Worm (Caenorhabditis elegans) whole organism, L4 larva: Measurements from ENCODE around the gene K03H6.5.
A peak's percentile ranks its signal among the peaks of the same experiment; 100 is the strongest.

ENCODE experiments used
- D1046.2 ChIP-seq: fragments of 200-800 bp; sonication (Bioruptor generic); IDR thresholded peaks from 2 replicates; pipeline ENCODE4 v1.3.6; 2022; ENCODE audit warnings: missing genetic modification characterization, missing compliant biosample characterization
- F10B5.3 ChIP-seq: sonication (generic microtip); optimal IDR thresholded peaks from 2 replicates; lab custom pipeline; 2016; ENCODE audit warnings: mild to moderate bottlenecking, missing genetic modification characterization, missing compliant biosample characterization
- F44E2.7 ChIP-seq: fragments of 200-800 bp; sonication (Bioruptor generic); IDR thresholded peaks from 2 replicates; pipeline ENCODE4 v2.1.2; 2022; ENCODE audit warnings: missing genetic modification characterization, missing compliant biosample characterization
- arid-1 ChIP-seq: fragments of 200-800 bp; sonication (Bioruptor generic); conservative IDR thresholded peaks from 2 replicates; pipeline ENCODE4 v1.3.6; 2022; ENCODE audit warnings: missing genetic modification reagents, missing genetic modification characterization, missing compliant biosample characterization
- attf-4 ChIP-seq: sonication (generic microtip); optimal IDR thresholded peaks from 3 replicates; lab custom pipeline; 2017; ENCODE audit warnings: missing biosample characterization, missing genetic modification characterization
- ceh-28 ChIP-seq: fragments of 150-350 bp; optimal IDR thresholded peaks from 2 replicates; lab custom pipeline; 2014; ENCODE audit warnings: missing biosample characterization, missing genetic modification reagents, missing genetic modification characterization
- cey-2 ChIP-seq: sonication (generic microtip); optimal IDR thresholded peaks from 3 replicates; lab custom pipeline; 2017; ENCODE audit warnings: missing genetic modification characterization, mild to moderate bottlenecking, missing compliant biosample characterization, antibody characterized with exemption, borderline replicate concordance; ENCODE audit not compliant: insufficient read depth
- daf-16 ChIP-seq, 3 experiments: sonication (generic microtip); optimal IDR thresholded peaks; 2 replicates each; lab custom pipeline; 2016 to 2017; ENCODE audit warnings: missing genetic modification characterization in 3 of 3, missing genetic modification reagents in 3 of 3, mild to moderate bottlenecking in 2 of 3, missing compliant biosample characterization in 2 of 3, missing biosample characterization in 1 of 3, moderate library complexity in 1 of 3
- daf-19 ChIP-seq: fragments of 200-800 bp; sonication (Bioruptor generic); conservative IDR thresholded peaks from 2 replicates; pipeline ENCODE4 v1.3.6; 2022; ENCODE audit warnings: missing genetic modification characterization, missing compliant biosample characterization
- daf-8 ChIP-seq: fragments of 200-800 bp; sonication (Bioruptor generic); IDR thresholded peaks from 2 replicates; pipeline ENCODE4 v1.3.6; 2022; ENCODE audit warnings: missing genetic modification characterization, missing compliant biosample characterization
- dmd-6 ChIP-seq: fragments of 200-800 bp; sonication (Bioruptor generic); IDR thresholded peaks from 2 replicates; pipeline ENCODE4 v1.3.6; 2022; ENCODE audit warnings: missing genetic modification reagents, missing genetic modification characterization, missing compliant biosample characterization
- dmd-9 ChIP-seq: fragments of 200-800 bp; sonication (Bioruptor generic); IDR thresholded peaks from 2 replicates; pipeline ENCODE4 v1.3.6; 2022; ENCODE audit warnings: missing genetic modification reagents, missing genetic modification characterization, missing compliant biosample characterization
- duxl-1 ChIP-seq: sonication (generic microtip); optimal IDR thresholded peaks from 2 replicates; lab custom pipeline; 2016; ENCODE audit warnings: mild to moderate bottlenecking, missing genetic modification characterization, moderate library complexity, missing compliant biosample characterization; ENCODE audit not compliant: poor library complexity
- dve-1 ChIP-seq: sonication (generic microtip); optimal IDR thresholded peaks from 2 replicates; lab custom pipeline; 2017; ENCODE audit warnings: antibody characterized with exemption, mild to moderate bottlenecking, missing genetic modification characterization, missing compliant biosample characterization; ENCODE audit not compliant: insufficient read depth
- egl-27 ChIP-seq: sonication (generic microtip); optimal IDR thresholded peaks from 3 replicates; lab custom pipeline; 2017; ENCODE audit warnings: missing biosample characterization, missing genetic modification reagents, missing genetic modification characterization
- hlh-11 ChIP-seq: fragments of 200-800 bp; sonication (Bioruptor generic); optimal IDR thresholded peaks from 2 replicates; lab custom pipeline; 2018; ENCODE audit warnings: mild to moderate bottlenecking, missing genetic modification characterization, missing compliant biosample characterization
- lin-15B ChIP-seq: fragments of 150-350 bp; sonication (generic microtip); optimal IDR thresholded peaks from 3 replicates; lab custom pipeline; 2014; ENCODE audit warnings: missing biosample characterization, missing genetic modification characterization
- lin-38 ChIP-seq: fragments of 200-800 bp; sonication (Bioruptor generic); IDR thresholded peaks from 2 replicates; pipeline ENCODE4 v1.3.6; 2022; ENCODE audit warnings: missing genetic modification reagents, missing genetic modification characterization, missing compliant biosample characterization
- lsy-2 ChIP-seq, 2 experiments: fragments of 150-350 bp in 1 of 2; sonication (generic microtip) in 1 of 2; optimal IDR thresholded peaks; 2 replicates each; lab custom pipeline; 2014 to 2017; ENCODE audit warnings: missing biosample characterization in 2 of 2, missing genetic modification characterization in 2 of 2
- mdl-1 ChIP-seq, 2 experiments: fragments of 150-350 bp in 1 of 2; sonication (generic microtip) in 1 of 2; optimal IDR thresholded peaks; 2 replicates each; lab custom pipeline; 2014 to 2017; ENCODE audit warnings: missing biosample characterization in 2 of 2, missing genetic modification characterization in 2 of 2
- mep-1 ChIP-seq: fragments of 150-350 bp; sonication (generic microtip); optimal IDR thresholded peaks from 3 replicates; lab custom pipeline; 2014; ENCODE audit warnings: missing biosample characterization, missing genetic modification characterization
- mes-2 ChIP-seq: sonication (generic microtip); optimal IDR thresholded peaks from 2 replicates; lab custom pipeline; 2016; ENCODE audit warnings: missing genotype, mild to moderate bottlenecking, missing genetic modification characterization, missing compliant biosample characterization; ENCODE audit not compliant: poor library complexity, severe bottlenecking
- mxl-3 ChIP-seq: fragments of 200-800 bp; sonication (Bioruptor generic); optimal IDR thresholded peaks from 2 replicates; lab custom pipeline; 2018; ENCODE audit warnings: mild to moderate bottlenecking, missing genetic modification characterization, missing compliant biosample characterization
- nhr-10 ChIP-seq: fragments of 150-350 bp; optimal IDR thresholded peaks from 2 replicates; lab custom pipeline; 2014; ENCODE audit warnings: missing biosample characterization, missing genetic modification characterization
- nhr-102 ChIP-seq: sonication (generic microtip); optimal IDR thresholded peaks from 2 replicates; lab custom pipeline; 2016; ENCODE audit warnings: mild to moderate bottlenecking, missing genetic modification characterization, moderate library complexity, missing compliant biosample characterization
- nhr-11 ChIP-seq: fragments of 150-350 bp; optimal IDR thresholded peaks from 2 replicates; lab custom pipeline; 2014; ENCODE audit warnings: missing biosample characterization, missing genetic modification characterization
- nhr-111 ChIP-seq: fragments of 200-800 bp; sonication (Bioruptor generic); optimal IDR thresholded peaks from 2 replicates; lab custom pipeline; 2018; ENCODE audit warnings: mild to moderate bottlenecking, missing genetic modification characterization, missing compliant biosample characterization
- nhr-25 ChIP-seq: sonication (generic microtip); optimal IDR thresholded peaks from 2 replicates; lab custom pipeline; 2017; ENCODE audit warnings: missing genetic modification characterization, mild to moderate bottlenecking, missing compliant biosample characterization, antibody characterized with exemption, moderate library complexity, borderline replicate concordance; ENCODE audit not compliant: insufficient read depth
- nhr-42 ChIP-seq: fragments of 200-800 bp; sonication (Bioruptor generic); IDR thresholded peaks from 2 replicates; pipeline ENCODE4 v1.3.6; 2022; ENCODE audit warnings: missing genetic modification characterization, missing compliant biosample characterization
- nhr-6 ChIP-seq: fragments of 150-350 bp; optimal IDR thresholded peaks from 2 replicates; lab custom pipeline; 2014; ENCODE audit warnings: missing biosample characterization, missing genetic modification characterization
- nhr-76 ChIP-seq: fragments of 150-350 bp; optimal IDR thresholded peaks from 2 replicates; lab custom pipeline; 2014; ENCODE audit warnings: missing biosample characterization, missing genetic modification characterization
- nhr-77 ChIP-seq: fragments of 150-350 bp; optimal IDR thresholded peaks from 2 replicates; lab custom pipeline; 2014; ENCODE audit warnings: missing biosample characterization, missing genetic modification characterization
- php-3 ChIP-seq: fragments of 200-800 bp; sonication (Bioruptor generic); IDR thresholded peaks from 2 replicates; pipeline ENCODE4 v1.3.6; 2022; ENCODE audit warnings: missing genetic modification reagents, missing genetic modification characterization, missing compliant biosample characterization
- pqm-1 ChIP-seq: sonication (generic microtip); optimal IDR thresholded peaks from 2 replicates; lab custom pipeline; 2017; ENCODE audit warnings: missing biosample characterization, missing genetic modification characterization
- saeg-2 ChIP-seq: fragments of 200-800 bp; sonication (Bioruptor generic); IDR thresholded peaks from 2 replicates; pipeline ENCODE4 v1.3.6; 2022; ENCODE audit warnings: missing genetic modification reagents, missing genetic modification characterization, missing compliant biosample characterization
- set-16 ChIP-seq: fragments of 200-800 bp; sonication (Bioruptor generic); IDR thresholded peaks from 2 replicates; pipeline ENCODE4 v1.3.6; 2022; ENCODE audit warnings: missing genetic modification reagents, missing genetic modification characterization, missing compliant biosample characterization
- skn-1 ChIP-seq: fragments of 150-350 bp; optimal IDR thresholded peaks from 2 replicates; lab custom pipeline; 2014; ENCODE audit warnings: missing biosample characterization, missing genetic modification characterization
- tag-97 ChIP-seq: fragments of 200-800 bp; sonication (Bioruptor generic); IDR thresholded peaks from 2 replicates; pipeline ENCODE4 v1.3.6; 2022; ENCODE audit warnings: missing genetic modification characterization, missing compliant biosample characterization
- tra-1 ChIP-seq: fragments of 200-800 bp; sonication (Bioruptor generic); IDR thresholded peaks from 2 replicates; pipeline ENCODE4 v1.3.6; 2022; ENCODE audit warnings: missing genetic modification reagents, missing genetic modification characterization, missing compliant biosample characterization
- unc-130 ChIP-seq: sonication (generic microtip); optimal IDR thresholded peaks from 2 replicates; lab custom pipeline; 2016; ENCODE audit warnings: missing genetic modification reagents, missing genetic modification characterization, missing compliant biosample characterization
- vab-7 ChIP-seq: fragments of 200-800 bp; sonication (Bioruptor generic); IDR thresholded peaks from 2 replicates; pipeline ENCODE4 v1.3.6; 2022; ENCODE audit warnings: missing genetic modification reagents, missing genetic modification characterization, missing compliant biosample characterization
- zfp-2 ChIP-seq: sonication (generic microtip); optimal IDR thresholded peaks from 2 replicates; lab custom pipeline; 2016; ENCODE audit warnings: mild to moderate bottlenecking, missing genetic modification characterization, missing compliant biosample characterization
- zip-11 ChIP-seq: fragments of 200-800 bp; sonication (Bioruptor generic); IDR thresholded peaks from 2 replicates; pipeline ENCODE4 v1.3.6; 2022; ENCODE audit warnings: missing genetic modification characterization, missing compliant biosample characterization
- ztf-11 ChIP-seq: fragments of 150-350 bp; optimal IDR thresholded peaks from 2 replicates; lab custom pipeline; 2014; ENCODE audit warnings: missing biosample characterization, missing genetic modification characterization
- ztf-7 ChIP-seq: fragments of 150-350 bp; optimal IDR thresholded peaks from 2 replicates; lab custom pipeline; 2014; ENCODE audit warnings: missing biosample characterization, missing genetic modification characterization

K03H6.5 gene

DNA sequence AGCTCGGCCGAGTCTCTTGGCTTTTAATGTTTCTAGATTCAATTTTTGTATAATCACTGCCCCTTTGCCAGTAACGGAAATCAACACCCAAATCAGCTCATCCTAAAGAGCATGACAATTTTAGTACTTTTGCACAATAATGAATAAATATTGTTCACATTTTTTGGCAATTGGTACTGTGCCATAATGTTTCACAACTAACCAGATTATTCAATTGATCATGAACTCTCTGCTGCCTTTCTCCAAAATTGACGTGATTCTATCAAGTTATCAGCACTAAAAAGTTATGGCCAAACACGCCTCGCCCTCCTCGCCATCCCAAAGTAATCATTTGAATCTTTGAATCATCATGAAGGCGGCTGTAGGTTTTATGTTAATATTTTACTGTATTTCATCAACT lies 25.7 kb upstream of the K03H6.5 start, which contains the start of gene hpo-6:
TSS of gene hpo-6 (plus strand) at position 301 of the 400 bp plus-strand sequence.
- TF ChIP-seq mxl-3 (GFP tag; lab: Kevin White, UChicago) (no peak), zip-11 (no peak), F44E2.7 (no peak), pqm-1 (tag; lab: Kevin White, UChicago) (peak; percentile 45), daf-16 (GFP tag; optimal IDR thresholded peaks at IDR 0.05; lab: Kevin White, UChicago) (no peak), daf-16 (tag; optimal IDR thresholded peaks at IDR 0.05; lab: Kevin White, UChicago) (peak; percentile 58)

DNA sequence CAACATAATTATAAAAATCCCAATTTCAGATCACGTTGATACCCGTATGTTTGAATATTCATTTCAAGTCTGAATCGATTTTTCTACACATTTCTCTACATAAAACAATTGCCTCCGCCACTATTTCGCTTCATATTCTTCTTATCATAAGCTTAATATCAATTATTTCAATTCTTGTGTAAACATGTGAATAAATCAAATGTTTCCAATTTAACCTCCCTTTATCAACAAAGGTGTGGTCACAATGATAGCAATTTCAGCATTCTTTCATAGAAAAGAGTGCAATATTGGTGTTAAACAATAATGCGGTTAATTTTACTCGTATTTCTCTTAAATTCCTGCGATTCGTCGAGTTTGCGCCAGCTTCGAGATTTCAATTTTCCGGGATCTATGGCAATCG lies 23.7 kb upstream of the K03H6.5 start, which contains the start of gene Y41D4B.17:
TSS of gene Y41D4B.17 (plus strand) at position 174 of the 400 bp plus-strand sequence.
- TF ChIP-seq pqm-1 (tag; lab: Kevin White, UChicago) = peak; percentile 79
- peak; percentile 4 for TF ChIP-seq hlh-11 (tag; lab: Kevin White, UChicago)
- TF ChIP-seq dmd-6 (GFP tag; lab: Robert Waterston, UW) = peak; percentile 7; the same call in 1 of the 2 replicates
- no peak for TF ChIP-seq nhr-102 (tag; lab: Kevin White, UChicago)
- TF ChIP-seq dmd-9 (GFP tag; lab: Robert Waterston, UW) = no peak
- no peak for TF ChIP-seq set-16
- no peak for TF ChIP-seq nhr-11 (tag; lab: Kevin White, UChicago)
- no peak for TF ChIP-seq tag-97
- TF ChIP-seq dve-1 (tag; lab: Kevin White, UChicago) = peak; percentile 7
- no peak for TF ChIP-seq lsy-2 (tag; optimal IDR thresholded peaks at IDR 0.05; lab: Kevin White, UChicago)
- TF ChIP-seq nhr-6 = no peak
- TF ChIP-seq arid-1 (GFP tag; lab: Robert Waterston, UW) = no peak
- no peak for TF ChIP-seq daf-19 (GFP tag; lab: Robert Waterston, UW)
- no peak for TF ChIP-seq ztf-7 (tag; lab: Kevin White, UChicago)
- no peak for TF ChIP-seq php-3
- TF ChIP-seq lin-15B (tag; lab: Kevin White, UChicago) = no peak
- no peak for TF ChIP-seq mdl-1 (tag; optimal IDR thresholded peaks at IDR 0.05; lab: Kevin White, UChicago)
- TF ChIP-seq daf-16 (GFP tag; optimal IDR thresholded peaks at IDR 0.05; lab: Kevin White, UChicago) = no peak
- TF ChIP-seq daf-16 (tag; optimal IDR thresholded peaks at IDR 0.05; lab: Kevin White, UChicago) = peak; percentile 76
- TF ChIP-seq D1046.2 (GFP tag; lab: Robert Waterston, UW) = no peak

DNA sequence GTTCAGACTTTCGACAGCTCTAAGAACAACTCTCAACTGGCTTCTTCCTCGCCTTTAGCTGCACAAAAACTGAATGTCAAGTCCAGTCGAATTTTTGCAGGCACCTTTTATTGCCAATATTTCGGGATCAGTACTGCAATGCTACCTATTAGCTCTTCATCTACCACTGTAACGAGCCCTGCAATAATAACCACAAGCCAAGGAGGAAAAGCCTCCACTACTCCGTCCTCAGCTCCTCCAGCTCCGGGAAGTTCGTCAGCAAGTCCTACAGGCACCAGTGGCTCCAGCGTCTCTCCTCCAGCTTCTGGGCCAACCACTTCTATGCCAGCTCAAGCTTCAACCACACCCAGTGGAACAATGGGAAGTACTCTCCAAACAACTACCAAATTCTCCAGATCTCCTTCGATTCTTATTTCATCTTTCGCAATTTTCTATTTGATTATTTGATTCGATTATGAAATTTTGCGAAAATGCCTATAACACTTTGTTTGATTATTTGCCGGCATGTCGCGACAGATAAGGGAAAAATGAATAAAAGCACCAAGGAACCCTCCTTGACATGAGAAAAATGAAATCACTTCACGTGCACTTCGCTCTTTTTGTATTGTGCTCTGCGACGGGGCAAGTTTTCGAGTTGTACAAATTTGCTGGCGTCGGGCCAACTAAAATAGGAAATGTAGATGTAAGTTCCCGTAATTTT lies 19.0 kb upstream of the K03H6.5 start, which contains the start of gene C34H4.1:
TSS of gene C34H4.1 (plus strand) at position 559 of the 700 bp plus-strand sequence.
- no peak for TF ChIP-seq ztf-11 (tag; lab: Kevin White, UChicago)
- peak; percentile 19 for TF ChIP-seq hlh-11 (tag; lab: Kevin White, UChicago)
- TF ChIP-seq tra-1 = no peak
- no peak for TF ChIP-seq saeg-2 (GFP tag; lab: Robert Waterston, UW)
- TF ChIP-seq nhr-10 (tag; lab: Kevin White, UChicago) = no peak
- no peak for TF ChIP-seq egl-27 (tag; lab: Kevin White, UChicago)
- TF ChIP-seq mes-2 (tag; lab: Kevin White, UChicago) = no peak
- TF ChIP-seq nhr-77 (tag; lab: Kevin White, UChicago) = peak; percentile 21
- TF ChIP-seq daf-8 (GFP tag; lab: Robert Waterston, UW) = no peak
- TF ChIP-seq attf-4 = no peak
- no peak for TF ChIP-seq mxl-3 (GFP tag; lab: Kevin White, UChicago)
- TF ChIP-seq ceh-28 (tag; lab: Kevin White, UChicago) = no peak
- no peak for TF ChIP-seq unc-130 (GFP tag; lab: Kevin White, UChicago)
- TF ChIP-seq lin-38 (GFP tag; lab: Robert Waterston, UW) = no peak
- TF ChIP-seq lin-15B (tag; lab: Kevin White, UChicago) = no peak
- no peak for TF ChIP-seq nhr-76 (tag; lab: Kevin White, UChicago)
- no peak for TF ChIP-seq nhr-111 (GFP tag; lab: Kevin White, UChicago)
- no peak for TF ChIP-seq nhr-25
- TF ChIP-seq nhr-42 (GFP tag; lab: Robert Waterston, UW) = no peak
- no peak for TF ChIP-seq daf-19 (GFP tag; lab: Robert Waterston, UW)
- no peak for TF ChIP-seq duxl-1 (tag; lab: Kevin White, UChicago)
- no peak for TF ChIP-seq zfp-2 (tag; lab: Kevin White, UChicago)
- TF ChIP-seq lsy-2 (tag; optimal IDR thresholded peaks at IDR 0.05; lab: Kevin White, UChicago) = no peak
- TF ChIP-seq cey-2 = no peak
- no peak for TF ChIP-seq skn-1
- no peak for TF ChIP-seq vab-7 (GFP tag; lab: Robert Waterston, UW)
- no peak for TF ChIP-seq mep-1
- TF ChIP-seq F10B5.3 (tag; lab: Kevin White, UChicago) = no peak
